Fruit fly (Drosophila melanogaster) whole organism, adult: Measurements from ENCODE around the gene sud1.

Experiments
- CG11617 ChIP-seq: fragments of 200-800 bp; sonication (Bioruptor generic); optimal IDR thresholded peaks from 2 replicates; lab custom pipeline; 2017; ENCODE audit warnings: mild to moderate bottlenecking, missing biosample characterization, missing genetic modification reagents, missing genetic modification characterization
- CG12768 ChIP-seq: fragments of 200-800 bp; sonication (Bioruptor generic); optimal IDR thresholded peaks from 2 replicates; lab custom pipeline; 2017; ENCODE audit warnings: missing biosample characterization, missing genetic modification characterization, mild to moderate bottlenecking, moderate library complexity, missing genetic modification reagents
- CG14711 ChIP-seq: fragments of 200-800 bp; sonication (Bioruptor generic); optimal IDR thresholded peaks from 2 replicates; lab custom pipeline; 2018; ENCODE audit warnings: missing biosample characterization, mild to moderate bottlenecking, missing genetic modification characterization, moderate library complexity
- CG1620 ChIP-seq: fragments of 200-800 bp; sonication (Bioruptor generic); optimal IDR thresholded peaks from 2 replicates; lab custom pipeline; 2016; ENCODE audit warnings: missing biosample characterization, missing genetic modification characterization
- CG33017 ChIP-seq: fragments of 200-800 bp; sonication (Bioruptor generic); optimal IDR thresholded peaks from 2 replicates; lab custom pipeline; 2018; ENCODE audit warnings: missing biosample characterization, mild to moderate bottlenecking, missing genetic modification characterization, moderate library complexity
- CG5204 ChIP-seq: fragments of 200-800 bp; sonication (Bioruptor generic); optimal IDR thresholded peaks from 2 replicates; lab custom pipeline; 2016; ENCODE audit warnings: missing biosample characterization, missing genetic modification characterization
- CG7045 ChIP-seq: fragments of 200-800 bp; sonication (Bioruptor generic); optimal IDR thresholded peaks from 2 replicates; lab custom pipeline; 2017; ENCODE audit warnings: missing biosample characterization, mild to moderate bottlenecking, missing genetic modification characterization
- CG7101 ChIP-seq: fragments of 200-800 bp; sonication (Bioruptor generic); optimal IDR thresholded peaks from 2 replicates; lab custom pipeline; 2018; ENCODE audit warnings: missing biosample characterization, mild to moderate bottlenecking, missing genetic modification characterization, moderate library complexity
- Clk ChIP-seq: fragments of 200-800 bp; sonication (Bioruptor generic); optimal IDR thresholded peaks from 2 replicates; lab custom pipeline; 2017; ENCODE audit warnings: missing biosample characterization, missing genetic modification characterization
- Crg-1 ChIP-seq: fragments of 200-800 bp; sonication (Bioruptor generic); optimal IDR thresholded peaks from 2 replicates; lab custom pipeline; 2016; ENCODE audit warnings: missing biosample characterization, missing genetic modification characterization
- Hr96 ChIP-seq: fragments of 200-800 bp; sonication (Bioruptor generic); optimal IDR thresholded peaks from 2 replicates; lab custom pipeline; 2016; ENCODE audit warnings: missing biosample characterization, missing genetic modification characterization
- Mnt ChIP-seq: fragments of 200-800 bp; sonication (Bioruptor generic); optimal IDR thresholded peaks from 2 replicates; lab custom pipeline; 2016; ENCODE audit warnings: missing biosample characterization, mild to moderate bottlenecking, missing genetic modification characterization
- bab1 ChIP-seq: fragments of 200-800 bp; sonication (Bioruptor generic); optimal IDR thresholded peaks from 3 replicates; lab custom pipeline; 2019; ENCODE audit warnings: missing biosample characterization, mild to moderate bottlenecking, missing genetic modification characterization, moderate library complexity
- cic ChIP-seq: fragments of 200-800 bp; sonication (Bioruptor generic); optimal IDR thresholded peaks from 2 replicates; lab custom pipeline; 2017; ENCODE audit warnings: missing biosample characterization, mild to moderate bottlenecking, missing genetic modification characterization, moderate library complexity
- cnc ChIP-seq, 2 experiments: fragments of >200 bp; optimal IDR thresholded peaks; 2 replicates each; lab custom pipeline; 2017
- kay ChIP-seq: fragments of 200-800 bp; sonication (Bioruptor generic); peaks from one replicate; lab custom pipeline; 2016; ENCODE audit warnings: missing biosample characterization, missing genetic modification characterization, borderline replicate concordance
- ovo ChIP-seq: fragments of 200-800 bp; sonication (Bioruptor generic); optimal IDR thresholded peaks from 2 replicates; lab custom pipeline; 2016; ENCODE audit warnings: missing biosample characterization, missing genetic modification characterization
- pad ChIP-seq: fragments of 200-800 bp; sonication (Bioruptor generic); optimal IDR thresholded peaks from 3 replicates; lab custom pipeline; 2017; ENCODE audit warnings: missing biosample characterization, missing genetic modification characterization, mild to moderate bottlenecking, moderate library complexity, missing genetic modification reagents
- tj ChIP-seq: fragments of 200-800 bp; sonication (Bioruptor generic); optimal IDR thresholded peaks from 3 replicates; lab custom pipeline; 2017; ENCODE audit warnings: missing biosample characterization, mild to moderate bottlenecking, missing genetic modification characterization, moderate library complexity
- toe ChIP-seq: fragments of 200-800 bp; sonication (Bioruptor generic); optimal IDR thresholded peaks from 2 replicates; lab custom pipeline; 2016; ENCODE audit warnings: missing biosample characterization, missing genetic modification characterization

Gene sud1

DNA sequence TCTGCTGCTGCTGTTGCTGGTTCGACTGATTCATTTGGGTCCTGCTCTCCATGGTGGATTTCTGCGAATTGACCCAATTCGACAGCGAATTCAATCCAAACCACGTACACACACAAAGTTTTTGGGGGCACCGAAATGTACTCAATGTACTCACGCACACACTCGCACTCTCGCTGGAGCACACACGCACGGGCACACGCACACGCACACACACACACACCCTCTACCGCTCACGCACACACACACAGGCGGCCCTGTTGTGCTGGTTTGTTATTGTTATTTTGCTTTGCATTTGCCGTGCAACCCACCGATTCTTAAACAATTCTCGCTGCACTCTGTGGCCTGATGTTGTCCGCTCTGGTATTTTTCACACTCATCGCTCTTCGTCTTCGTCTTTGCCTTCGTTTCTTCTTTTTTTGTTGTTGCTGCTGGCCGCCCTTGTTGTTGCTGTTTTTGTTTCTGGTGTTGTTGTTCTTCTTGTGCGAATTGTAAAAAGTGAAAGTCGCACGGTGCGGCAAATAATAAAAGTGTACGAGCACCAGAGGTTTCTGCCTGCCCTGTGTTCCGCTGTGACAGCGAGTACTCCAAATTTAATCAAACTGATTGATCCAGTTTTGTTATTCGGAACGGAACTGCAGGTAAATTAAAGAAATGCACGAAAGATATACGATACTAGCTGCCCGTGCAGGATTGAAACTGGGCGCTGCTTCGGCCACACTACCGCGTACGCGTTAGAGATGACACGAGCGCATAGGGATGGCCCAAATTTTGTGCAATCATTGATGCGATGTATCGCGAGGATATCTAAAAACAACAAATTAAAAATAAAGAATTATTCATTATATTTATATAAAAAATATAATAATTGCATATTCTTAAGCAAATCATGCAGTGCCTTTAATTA lies 41.5 kb downstream of the sud1 start, which contains the start of gene CG3744:
TSS of gene CG3744 (minus strand) at position 716 of the 904 bp plus-strand sequence.
- peak; percentile 83 for TF ChIP-seq CG7101 (tag; lab: Kevin White, UChicago)
- TF ChIP-seq Hr96 (GFP tag; lab: Kevin White, UChicago), result peak; percentile 50
- peak; percentile 82 for TF ChIP-seq CG33017 (tag; lab: Kevin White, UChicago)
- TF ChIP-seq tj (GFP tag; lab: Kevin White, UChicago), result peak; percentile 34
- peak; percentile 85 for TF ChIP-seq CG12768 (GFP tag; lab: Kevin White, UChicago)
- TF ChIP-seq bab1 (GFP tag; lab: Kevin White, UChicago), result peak; percentile 80
- peak; percentile 50 for TF ChIP-seq cic (GFP tag; lab: Kevin White, UChicago)
- TF ChIP-seq CG11617 (GFP tag; lab: Kevin White, UChicago), result peak; percentile 81
- TF ChIP-seq Clk (GFP tag; lab: Kevin White, UChicago), result peak; percentile 82
- peak; percentile 79 for TF ChIP-seq Crg-1 (GFP tag; lab: Kevin White, UChicago)
- TF ChIP-seq CG5204 (GFP tag; lab: Kevin White, UChicago), result peak; percentile 72
- peak; percentile 84 for TF ChIP-seq toe
- peak; percentile 70 for TF ChIP-seq CG14711 (tag; lab: Kevin White, UChicago)
- TF ChIP-seq kay, result no peak
- TF ChIP-seq CG7045 (GFP tag; lab: Kevin White, UChicago), result peak; percentile 87
- peak; percentile 84 for TF ChIP-seq ovo
- no peak for TF ChIP-seq cnc (optimal IDR thresholded peaks at IDR 0.05; lab: Kevin White, UChicago)
- no peak for TF ChIP-seq Mnt (GFP tag; lab: Kevin White, UChicago)
- peak; percentile 67 for TF ChIP-seq pad (GFP tag; lab: Kevin White, UChicago)
- TF ChIP-seq CG1620 (GFP tag; lab: Kevin White, UChicago), result peak; percentile 80

DNA sequence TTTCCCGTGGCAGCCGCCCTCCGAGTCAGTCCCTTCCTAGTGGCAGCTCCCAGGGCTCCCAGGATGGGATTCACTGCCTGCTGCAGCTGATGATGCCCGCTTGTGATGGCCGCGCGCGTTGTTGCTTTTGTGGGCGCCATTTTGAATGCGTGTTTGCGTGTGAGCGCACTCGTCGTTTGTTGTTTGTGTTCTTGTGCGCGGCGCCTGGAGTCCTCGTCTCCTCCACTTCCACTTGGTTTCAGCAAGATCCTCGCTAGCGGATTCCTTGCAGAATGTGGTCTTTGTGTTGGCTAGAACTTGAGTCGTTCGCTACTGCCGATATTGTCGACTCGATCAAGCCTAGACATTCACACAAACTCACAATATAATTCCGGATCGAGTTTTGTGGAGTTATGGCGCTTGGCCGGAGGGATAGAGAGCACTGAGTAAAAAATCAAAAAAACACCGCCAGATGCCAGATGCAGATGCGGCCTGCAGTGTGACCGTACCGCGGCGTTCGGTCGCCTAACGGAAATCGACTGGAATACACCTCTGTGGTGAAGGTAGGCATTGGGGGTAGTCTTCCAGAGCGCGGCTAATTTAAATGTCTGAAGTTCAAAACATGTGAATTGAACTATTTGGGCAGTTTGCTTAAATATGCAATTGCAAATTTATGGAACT lies 47.1 kb downstream of the sud1 start, which contains the start of gene CycB3:
TSS of gene CycB3 (minus strand) at position 428 of the 660 bp plus-strand sequence.
- TF ChIP-seq pad (GFP tag; lab: Kevin White, UChicago), result peak; percentile 32
- TF ChIP-seq CG33017 (tag; lab: Kevin White, UChicago), result no peak
- TF ChIP-seq bab1 (GFP tag; lab: Kevin White, UChicago), result peak; percentile 57
- TF ChIP-seq CG7101 (tag; lab: Kevin White, UChicago), result peak; percentile 13
- peak; percentile 57 for TF ChIP-seq ovo
- no peak for TF ChIP-seq CG12768 (GFP tag; lab: Kevin White, UChicago)

DNA sequence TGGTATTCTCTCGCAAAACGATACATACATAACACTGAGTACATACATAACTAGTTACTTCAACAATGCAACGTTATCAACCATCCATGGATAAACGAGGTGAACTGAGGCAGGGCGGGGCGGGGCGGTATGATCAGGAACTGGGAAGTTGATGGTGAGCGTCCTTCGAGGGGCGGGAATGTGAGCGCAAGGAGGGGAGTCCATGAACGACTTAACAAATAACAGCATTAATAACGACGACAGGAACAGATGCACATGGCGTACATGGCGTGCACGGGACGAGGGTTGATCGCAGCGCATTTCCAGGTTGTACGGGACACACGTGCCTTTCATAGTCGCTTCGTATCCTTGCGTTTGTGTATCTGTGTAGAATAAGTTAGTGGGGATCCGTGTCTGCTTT lies 49.7 kb downstream of the sud1 start:
- TF ChIP-seq CG12768 (GFP tag; lab: Kevin White, UChicago) (no peak), Crg-1 (GFP tag; lab: Kevin White, UChicago) (no peak), Clk (GFP tag; lab: Kevin White, UChicago) (no peak), CG11617 (GFP tag; lab: Kevin White, UChicago) (no peak)

- TF ChIP-seq Crg-1 (GFP tag; lab: Kevin White, UChicago), result no peak
- no peak for TF ChIP-seq CG12768 (GFP tag; lab: Kevin White, UChicago)
- no peak for TF ChIP-seq CG7045 (GFP tag; lab: Kevin White, UChicago)
- TF ChIP-seq toe, result no peak
- no peak for TF ChIP-seq ovo
- TF ChIP-seq CG1620 (GFP tag; lab: Kevin White, UChicago), result no peak
- TF ChIP-seq Clk (GFP tag; lab: Kevin White, UChicago), result no peak
- TF ChIP-seq pad (GFP tag; lab: Kevin White, UChicago), result no peak
- TF ChIP-seq CG14711 (tag; lab: Kevin White, UChicago), result no peak
- TF ChIP-seq CG33017 (tag; lab: Kevin White, UChicago), result no peak
- TF ChIP-seq bab1 (GFP tag; lab: Kevin White, UChicago), result no peak
- no peak for TF ChIP-seq CG7101 (tag; lab: Kevin White, UChicago)
- no peak for TF ChIP-seq CG11617 (GFP tag; lab: Kevin White, UChicago)
- TF ChIP-seq tj (GFP tag; lab: Kevin White, UChicago), result no peak
- TF ChIP-seq kay, result no peak
- no peak for TF ChIP-seq cic (GFP tag; lab: Kevin White, UChicago)
- TF ChIP-seq Hr96 (GFP tag; lab: Kevin White, UChicago), result no peak
- no peak for TF ChIP-seq Mnt (GFP tag; lab: Kevin White, UChicago)
- TF ChIP-seq cnc (optimal IDR thresholded peaks at IDR 0.05; lab: Kevin White, UChicago), result no peak
- TF ChIP-seq CG5204 (GFP tag; lab: Kevin White, UChicago), result no peak
Observed at dm6 chr3R:24866976-24867375, 50.7 kb downstream of the sud1 start.
